Fruit fly (Drosophila melanogaster): ENCODE data around the gene CG12155.

The CG12155 gene

dm6 chrX:7728251-7729164 is at the start of gene CG12155, which contains the start of gene NELF-B:
Gene CG12155 (plus strand): TSS chrX:7728755.
Gene NELF-B (minus strand): TSS chrX:7728361.
- TF ChIP-seq CTCF (optimal IDR thresholded peaks at IDR 0.05) (no peak), CG8478 (optimal IDR thresholded peaks at IDR 0.05) (no peak)

- TF ChIP-seq CTCF (optimal IDR thresholded peaks at IDR 0.05) = peak; percentile 88 to 92
- TF ChIP-seq CG8478 (optimal IDR thresholded peaks at IDR 0.05) = no peak
Observed at dm6 chrX:7678824-7679223, 49.7 kb upstream of the CG12155 start.

- TF ChIP-seq CG8478 (optimal IDR thresholded peaks at IDR 0.05) (no peak), CTCF (optimal IDR thresholded peaks at IDR 0.05) (no peak)
Observed at dm6 chrX:7686071-7686470, 42.5 kb upstream of the CG12155 start.

- TF ChIP-seq CTCF (optimal IDR thresholded peaks at IDR 0.05) = no peak
- no peak for TF ChIP-seq CG8478 (optimal IDR thresholded peaks at IDR 0.05)
Observed at dm6 chrX:7688871-7689270, 39.7 kb upstream of the CG12155 start.

- TF ChIP-seq CG8478 (optimal IDR thresholded peaks at IDR 0.05) = no peak
- TF ChIP-seq CTCF (optimal IDR thresholded peaks at IDR 0.05) = no peak
Observed at dm6 chrX:7690683-7691082, 37.9 kb upstream of the CG12155 start.

- TF ChIP-seq CG8478 (optimal IDR thresholded peaks at IDR 0.05) (no peak), CTCF (optimal IDR thresholded peaks at IDR 0.05) (no peak)
Observed at dm6 chrX:7691221-7691914, 37.2 kb upstream of the CG12155 start.

- TF ChIP-seq CG8478 (optimal IDR thresholded peaks at IDR 0.05) (no peak), CTCF (optimal IDR thresholded peaks at IDR 0.05) (no peak)
Observed at dm6 chrX:7691947-7692739, 36.4 kb upstream of the CG12155 start.

dm6 chrX:7692740-7693064 is 35.9 kb upstream of the CG12155 start:
- TF ChIP-seq CTCF (optimal IDR thresholded peaks at IDR 0.05) (no peak), CG8478 (optimal IDR thresholded peaks at IDR 0.05) (no peak)

dm6 chrX:7693423-7693822 is 35.1 kb upstream of the CG12155 start:
- TF ChIP-seq CTCF (optimal IDR thresholded peaks at IDR 0.05) = no peak

dm6 chrX:7694207-7694606 is 34.3 kb upstream of the CG12155 start:
- TF ChIP-seq CTCF (optimal IDR thresholded peaks at IDR 0.05) (no peak), CG8478 (optimal IDR thresholded peaks at IDR 0.05) (no peak)

- TF ChIP-seq CTCF (optimal IDR thresholded peaks at IDR 0.05) = no peak
- TF ChIP-seq CG8478 (optimal IDR thresholded peaks at IDR 0.05) = no peak
Observed at dm6 chrX:7694868-7695267, 33.7 kb upstream of the CG12155 start.

- TF ChIP-seq CG8478 (optimal IDR thresholded peaks at IDR 0.05) = no peak
- no peak for TF ChIP-seq CTCF (optimal IDR thresholded peaks at IDR 0.05)
Observed at dm6 chrX:7695391-7696053, 33.0 kb upstream of the CG12155 start.

- no peak for TF ChIP-seq CTCF (optimal IDR thresholded peaks at IDR 0.05)
- no peak for TF ChIP-seq CG8478 (optimal IDR thresholded peaks at IDR 0.05)
Observed at dm6 chrX:7696165-7696564, 32.4 kb upstream of the CG12155 start.

dm6 chrX:7696711-7697654 is 31.6 kb upstream of the CG12155 start:
- no peak for TF ChIP-seq CTCF (optimal IDR thresholded peaks at IDR 0.05)

Data from S2 (cell line).